Worm (Caenorhabditis elegans): ENCODE results near the gene D1086.9.

D1086.9 gene

ce11 chrV:14153615-14154014 is 49.5 kb downstream of the D1086.9 start:
- TF ChIP-seq ztf-4 (tag; optimal IDR thresholded peaks at IDR 0.05) = no peak
- TF ChIP-seq egl-5 (tag; optimal IDR thresholded peaks at IDR 0.05) = no peak
- no peak for TF ChIP-seq tbx-2 (tag; optimal IDR thresholded peaks at IDR 0.05)
- TF ChIP-seq R02D3.7 (tag; optimal IDR thresholded peaks at IDR 0.05) = no peak
- no peak for TF ChIP-seq fkh-10 (GFP tag; optimal IDR thresholded peaks at IDR 0.05)
- no peak for TF ChIP-seq jun-1 (tag; optimal IDR thresholded peaks at IDR 0.05)
- no peak for TF ChIP-seq sea-2 (GFP tag; optimal IDR thresholded peaks at IDR 0.05)
- no peak for TF ChIP-seq elt-1 (tag; optimal IDR thresholded peaks at IDR 0.05)
- no peak for TF ChIP-seq fos-1 (tag; optimal IDR thresholded peaks at IDR 0.05)
- TF ChIP-seq fkh-2 (tag; optimal IDR thresholded peaks at IDR 0.05) = no peak
